Fruit fly (Drosophila melanogaster) whole organism, embryonic: ENCODE results near the gene RapGAP1.

Experiments used
- Bgb ChIP-seq: fragments of 200-800 bp; sonication (Bioruptor generic); IDR thresholded peaks from 2 replicates; pipeline ENCODE4 v1.3.6; 2022; ENCODE audit warnings: missing biosample characterization, missing genetic modification characterization; ENCODE audit not compliant: partially characterized antibody
- CG10565 ChIP-seq: fragments of 200-800 bp; sonication (Bioruptor generic); optimal IDR thresholded peaks from 3 replicates; lab custom pipeline; 2016; ENCODE audit warnings: missing biosample characterization, mild to moderate bottlenecking, missing genetic modification characterization
- CG11456 ChIP-seq: fragments of 200-800 bp; sonication (Bioruptor generic); IDR thresholded peaks from 3 replicates; pipeline ENCODE4 v1.3.6; 2022; ENCODE audit warnings: missing biosample characterization, missing genetic modification characterization
- CG12104 ChIP-seq: fragments of 200-800 bp; sonication (Bioruptor generic); optimal IDR thresholded peaks from 3 replicates; lab custom pipeline; 2016; ENCODE audit warnings: missing biosample characterization, missing genetic modification characterization
- CG12219 ChIP-seq: fragments of 200-800 bp; sonication (Bioruptor generic); optimal IDR thresholded peaks from 3 replicates; lab custom pipeline; 2018; ENCODE audit warnings: missing biosample characterization, mild to moderate bottlenecking, missing genetic modification characterization
- CG12769 ChIP-seq: fragments of 200-800 bp; sonication (Bioruptor generic); optimal IDR thresholded peaks from 2 replicates; lab custom pipeline; 2019; ENCODE audit warnings: missing biosample characterization, mild to moderate bottlenecking, missing genetic modification characterization, moderate library complexity
- CG13424 ChIP-seq: fragments of 200-800 bp; sonication (Bioruptor generic); optimal IDR thresholded peaks from 2 replicates; lab custom pipeline; 2019; ENCODE audit warnings: missing biosample characterization, mild to moderate bottlenecking, missing genetic modification characterization, moderate library complexity
- CG18011 ChIP-seq: fragments of 200-800 bp; sonication (Bioruptor generic); optimal IDR thresholded peaks from 2 replicates; lab custom pipeline; 2017; ENCODE audit warnings: missing biosample characterization, missing genetic modification characterization, mild to moderate bottlenecking, moderate library complexity, missing genotype
- CG32532 ChIP-seq: fragments of 200-800 bp; sonication (Bioruptor generic); IDR thresholded peaks from 2 replicates; pipeline ENCODE4 v1.3.6; 2022; ENCODE audit warnings: missing biosample characterization, missing genetic modification characterization
- CG33213 ChIP-seq: fragments of 200-800 bp; sonication (Bioruptor generic); optimal IDR thresholded peaks from 3 replicates; lab custom pipeline; 2016; ENCODE audit warnings: missing biosample characterization, missing genetic modification characterization
- CG34422 ChIP-seq: fragments of 200-800 bp; sonication (Bioruptor generic); IDR thresholded peaks from 3 replicates; pipeline ENCODE4 v1.3.6; 2022; ENCODE audit warnings: missing biosample characterization, missing genetic modification characterization
- CG42726 ChIP-seq: fragments of 200-800 bp; sonication (Bioruptor generic); IDR thresholded peaks from 2 replicates; pipeline ENCODE4 v1.3.6; 2022; ENCODE audit warnings: missing biosample characterization, missing genetic modification characterization; ENCODE audit not compliant: partially characterized antibody
- CG4617 ChIP-seq: fragments of 200-800 bp; sonication (Bioruptor generic); optimal IDR thresholded peaks from 3 replicates; lab custom pipeline; 2016; ENCODE audit warnings: missing biosample characterization, missing genetic modification characterization, borderline replicate concordance
- CG4707 ChIP-seq: fragments of 200-800 bp; sonication (Bioruptor generic); optimal IDR thresholded peaks from 2 replicates; lab custom pipeline; 2018; ENCODE audit warnings: missing biosample characterization, mild to moderate bottlenecking, missing genetic modification characterization, moderate library complexity
- CG4854 ChIP-seq: fragments of 200-800 bp; sonication (Bioruptor generic); optimal IDR thresholded peaks from 2 replicates; lab custom pipeline; 2016; ENCODE audit warnings: missing biosample characterization, missing genetic modification characterization, inconsistent platforms
- CG7839 ChIP-seq: fragments of 200-800 bp; sonication (Bioruptor generic); optimal IDR thresholded peaks from 3 replicates; lab custom pipeline; 2018; ENCODE audit warnings: missing biosample characterization, mild to moderate bottlenecking, missing genetic modification characterization, moderate library complexity
- CG8089 ChIP-seq: fragments of 200-800 bp; sonication (Bioruptor generic); optimal IDR thresholded peaks from 3 replicates; lab custom pipeline; 2016; ENCODE audit warnings: missing biosample characterization, missing genetic modification characterization
- CG8944 ChIP-seq: fragments of 200-800 bp; sonication (Bioruptor generic); optimal IDR thresholded peaks from 3 replicates; lab custom pipeline; 2016; ENCODE audit warnings: missing biosample characterization, missing genetic modification characterization
- CG9817 ChIP-seq: fragments of 200-800 bp; sonication (Bioruptor generic); optimal IDR thresholded peaks from 2 replicates; lab custom pipeline; 2018; ENCODE audit warnings: missing biosample characterization, mild to moderate bottlenecking, missing genetic modification characterization, moderate library complexity
- D ChIP-seq, 2 experiments: fragments of 200-800 bp in 1 of 2; fragments of >200 bp in 1 of 2; sonication (Bioruptor generic) in 1 of 2; optimal IDR thresholded peaks; 2 replicates in 1 of 2; 3 replicates in 1 of 2; lab custom pipeline; 2017; ENCODE audit warnings: mild to moderate bottlenecking in 1 of 2, missing biosample characterization in 1 of 2, missing genetic modification characterization in 1 of 2, missing genetic modification reagents in 1 of 2
- D19A ChIP-seq: fragments of 200-800 bp; optimal IDR thresholded peaks from 3 replicates; lab custom pipeline; 2019; ENCODE audit warnings: missing biosample characterization, mild to moderate bottlenecking, missing genetic modification characterization, moderate library complexity
- Doc2 ChIP-seq: fragments of 200-800 bp; sonication (Bioruptor generic); IDR thresholded peaks from 2 replicates; pipeline ENCODE4 v1.3.6; 2022; ENCODE audit warnings: missing biosample characterization, missing genetic modification characterization
- E2f1 ChIP-seq: fragments of 200-800 bp; sonication (Bioruptor generic); IDR thresholded peaks from 2 replicates; pipeline ENCODE4 v1.3.6; 2022; ENCODE audit warnings: missing biosample characterization, missing genetic modification characterization
- Lhr ChIP-seq: fragments of 200-800 bp; sonication (Bioruptor generic); optimal IDR thresholded peaks from 3 replicates; lab custom pipeline; 2017; ENCODE audit warnings: mild to moderate bottlenecking, missing biosample characterization, missing genetic modification reagents, missing genetic modification characterization
- MBD-R2 ChIP-seq: fragments of 200-800 bp; sonication (Bioruptor generic); IDR thresholded peaks from 2 replicates; pipeline ENCODE4 v1.3.6; 2022; ENCODE audit warnings: missing biosample characterization, missing genetic modification characterization
- Mad ChIP-seq: fragments of 200-800 bp; sonication (Bioruptor generic); optimal IDR thresholded peaks from 2 replicates; lab custom pipeline; 2016; ENCODE audit warnings: missing biosample characterization, missing genetic modification characterization
- Optix ChIP-seq: fragments of 200-800 bp; sonication (Bioruptor generic); IDR thresholded peaks from 3 replicates; pipeline ENCODE4 v1.3.6; 2022; ENCODE audit warnings: missing biosample characterization, missing genetic modification characterization
- Rx ChIP-seq: fragments of 200-800 bp; sonication (Bioruptor generic); IDR thresholded peaks from 2 replicates; pipeline ENCODE4 v1.3.6; 2022; ENCODE audit warnings: missing biosample characterization, missing genetic modification characterization
- Vsx1 ChIP-seq: fragments of 200-800 bp; sonication (Bioruptor generic); optimal IDR thresholded peaks from 2 replicates; lab custom pipeline; 2017; ENCODE audit warnings: missing biosample characterization, mild to moderate bottlenecking, missing genetic modification characterization, missing genetic modification reagents
- amos ChIP-seq: fragments of 200-800 bp; sonication (Bioruptor generic); IDR thresholded peaks from 2 replicates; pipeline ENCODE4 v1.3.6; 2022; ENCODE audit warnings: missing biosample characterization, missing genetic modification characterization; ENCODE audit not compliant: partially characterized antibody
- ato ChIP-seq: fragments of 200-800 bp; sonication (Bioruptor generic); IDR thresholded peaks from 2 replicates; pipeline ENCODE4 v1.3.6; 2022; ENCODE audit warnings: missing biosample characterization, missing genetic modification characterization; ENCODE audit not compliant: partially characterized antibody
- bcd ChIP-seq: fragments of 200-800 bp; sonication (Bioruptor generic); optimal IDR thresholded peaks from 2 replicates; lab custom pipeline; 2017; ENCODE audit warnings: missing biosample characterization, mild to moderate bottlenecking, missing genetic modification characterization
- bowl ChIP-seq: fragments of 200-800 bp; sonication (Bioruptor generic); IDR thresholded peaks from 2 replicates; pipeline ENCODE4 v1.3.6; 2022; ENCODE audit warnings: missing biosample characterization, missing genetic modification characterization
- cg ChIP-seq: fragments of 200-800 bp; sonication (Bioruptor generic); optimal IDR thresholded peaks from 3 replicates; lab custom pipeline; 2019; ENCODE audit warnings: missing biosample characterization, mild to moderate bottlenecking, missing genetic modification characterization, moderate library complexity
- crol ChIP-seq: fragments of 200-800 bp; sonication (Bioruptor generic); IDR thresholded peaks from 2 replicates; pipeline ENCODE4 v1.3.6; 2022; ENCODE audit warnings: missing biosample characterization, missing genetic modification characterization
- ems ChIP-seq: fragments of 200-800 bp; sonication (Bioruptor generic); optimal IDR thresholded peaks from 3 replicates; lab custom pipeline; 2016; ENCODE audit warnings: missing biosample characterization, missing genetic modification characterization
- gem ChIP-seq: fragments of 200-800 bp; sonication (Bioruptor generic); optimal IDR thresholded peaks from 2 replicates; lab custom pipeline; 2019; ENCODE audit warnings: missing biosample characterization, mild to moderate bottlenecking, missing genetic modification characterization, moderate library complexity
- gro ChIP-seq: fragments of 200-800 bp; sonication (Bioruptor generic); optimal IDR thresholded peaks from 2 replicates; lab custom pipeline; 2016; ENCODE audit warnings: missing biosample characterization, missing genetic modification characterization
- jumu ChIP-seq: fragments of 200-800 bp; sonication (Bioruptor generic); optimal IDR thresholded peaks from 3 replicates; lab custom pipeline; 2016; ENCODE audit warnings: missing biosample characterization, missing genetic modification characterization
- knrl ChIP-seq: fragments of 200-800 bp; sonication (Bioruptor generic); IDR thresholded peaks from 3 replicates; pipeline ENCODE4 v1.3.6; 2022; ENCODE audit warnings: missing biosample characterization, missing genetic modification characterization; ENCODE audit not compliant: partially characterized antibody
- odd ChIP-seq: fragments of 200-800 bp; sonication (Bioruptor generic); optimal IDR thresholded peaks from 2 replicates; lab custom pipeline; 2017; ENCODE audit warnings: missing biosample characterization, mild to moderate bottlenecking, missing genetic modification characterization
- pzg ChIP-seq: fragments of 200-800 bp; sonication (Bioruptor generic); optimal IDR thresholded peaks from 3 replicates; lab custom pipeline; 2018; ENCODE audit warnings: missing biosample characterization, mild to moderate bottlenecking, missing genetic modification characterization, moderate library complexity
- sens ChIP-seq: fragments of 200-800 bp; sonication (Bioruptor generic); peaks from one replicate; lab custom pipeline; 2016; ENCODE audit warnings: missing biosample characterization, missing genetic modification characterization
- stc ChIP-seq: fragments of 200-800 bp; sonication (Bioruptor generic); IDR thresholded peaks from 2 replicates; pipeline ENCODE4 v1.3.6; 2022; ENCODE audit warnings: missing biosample characterization, missing genetic modification characterization
- stwl ChIP-seq: fragments of 200-800 bp; sonication (Bioruptor generic); optimal IDR thresholded peaks from 3 replicates; lab custom pipeline; 2018; ENCODE audit warnings: missing biosample characterization, mild to moderate bottlenecking, missing genetic modification characterization, moderate library complexity
- tio ChIP-seq: fragments of 200-800 bp; sonication (Bioruptor generic); optimal IDR thresholded peaks from 2 replicates; lab custom pipeline; 2017; ENCODE audit warnings: missing biosample characterization, missing genetic modification characterization, inconsistent platforms
- vfl ChIP-seq: fragments of 200-800 bp; sonication (Bioruptor generic); optimal IDR thresholded peaks from 2 replicates; lab custom pipeline; 2016; ENCODE audit warnings: missing biosample characterization, missing genetic modification characterization
- vnd ChIP-seq: fragments of 200-800 bp; sonication (Bioruptor generic); IDR thresholded peaks from 3 replicates; pipeline ENCODE4 v1.3.6; 2022; ENCODE audit warnings: missing biosample characterization, missing genetic modification characterization; ENCODE audit not compliant: partially characterized antibody
- zen2 ChIP-seq: fragments of 200-800 bp; sonication (Bioruptor generic); IDR thresholded peaks from 3 replicates; pipeline ENCODE4 v1.3.6; 2022; ENCODE audit warnings: missing biosample characterization, missing genetic modification characterization; ENCODE audit not compliant: partially characterized antibody
- zfh1 ChIP-seq: fragments of 200-800 bp; sonication (Bioruptor generic); IDR thresholded peaks from 3 replicates; pipeline ENCODE4 v1.3.6; 2022; ENCODE audit warnings: missing biosample characterization, missing genetic modification characterization

RapGAP1 gene

DNA sequence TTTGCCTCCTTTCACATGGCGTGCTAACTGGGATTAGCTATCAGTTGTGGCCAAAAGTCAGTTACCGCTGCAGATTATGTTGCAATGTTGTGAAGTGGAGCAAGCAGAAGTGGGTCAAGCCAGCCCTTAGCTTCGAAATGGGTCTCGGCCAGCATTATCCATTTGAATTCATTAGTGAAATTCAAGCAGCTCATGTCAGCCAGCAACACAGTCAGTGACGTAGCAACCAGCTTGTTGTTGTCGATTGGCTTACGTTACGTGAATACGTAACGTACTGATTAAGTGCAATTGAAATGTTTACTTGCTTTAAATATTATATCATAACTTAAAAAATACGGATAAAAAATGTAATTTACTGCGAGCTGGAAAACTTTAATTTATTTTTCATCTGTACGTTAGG lies 126.7 kb downstream of the RapGAP1 start (continued):
- TF ChIP-seq knrl (GFP tag; lab: Robert Waterston, UW) (peak; percentile 37; the same call in 2 of the 3 replicates), CG42726 (peak; percentile 46; the same call in 1 of the 2 replicates), ato (GFP tag; lab: Robert Waterston, UW) (no peak), tio (GFP tag; lab: Kevin White, UChicago) (no peak), Vsx1 (GFP tag; lab: Kevin White, UChicago) (no peak), Lhr (peak; percentile 9), ems (GFP tag; lab: Kevin White, UChicago) (no peak), CG13424 (tag; lab: Kevin White, UChicago) (no peak), D (optimal IDR thresholded peaks at IDR 0.05; lab: Kevin White, UChicago) (no peak), D (GFP tag; optimal IDR thresholded peaks at IDR 0.05; lab: Kevin White, UChicago) (no peak), CG33213 (GFP tag; lab: Kevin White, UChicago) (no peak), CG32532 (GFP tag; lab: Robert Waterston, UW) (no peak), Optix (no peak), CG8089 (GFP tag; lab: Kevin White, UChicago) (no peak), MBD-R2 (GFP tag; lab: Robert Waterston, UW) (0 out of 2 replicates have a peak, but pooled peaks have one; percentile 47), bcd (GFP tag; lab: Kevin White, UChicago) (peak; percentile 13), cg (no peak), pzg (peak; percentile 25), D19A (tag; lab: Kevin White, UChicago) (no peak), CG4854 (GFP tag; lab: Kevin White, UChicago) (no peak), CG12219 (GFP tag; lab: Kevin White, UChicago) (no peak), CG8944 (GFP tag; lab: Kevin White, UChicago) (no peak), Doc2 (GFP tag; lab: Robert Waterston, UW) (no peak), CG4707 (GFP tag; lab: Kevin White, UChicago) (no peak), vnd (GFP tag; lab: Robert Waterston, UW) (0 out of 3 replicates have a peak, but pooled peaks have one; percentile 35), CG11456 (GFP tag; lab: Robert Waterston, UW) (peak; percentile 31; the same call in 2 of the 3 replicates), vfl (no peak), bowl (no peak), CG34422 (GFP tag; lab: Robert Waterston, UW) (0 out of 3 replicates have a peak, but pooled peaks have one; percentile 35), E2f1 (GFP tag; lab: Robert Waterston, UW) (no peak), amos (0 out of 2 replicates have a peak, but pooled peaks have one; percentile 25), odd (GFP tag; lab: Kevin White, UChicago) (no peak), CG9817 (tag; lab: Kevin White, UChicago) (no peak), jumu (GFP tag; lab: Kevin White, UChicago) (no peak), CG4617 (GFP tag; lab: Kevin White, UChicago) (no peak), zfh1 (GFP tag; lab: Robert Waterston, UW) (no peak), crol (no peak), CG12104 (GFP tag; lab: Kevin White, UChicago) (no peak), CG7839 (tag; lab: Kevin White, UChicago) (no peak), zen2 (GFP tag; lab: Robert Waterston, UW) (peak; percentile 47; the same call in 1 of the 3 replicates), sens (peak; percentile 51), stwl (peak; percentile 97), gem (tag; lab: Kevin White, UChicago) (no peak), gro (no peak), Mad (GFP tag; lab: Kevin White, UChicago) (no peak), stc (GFP tag; lab: Robert Waterston, UW) (no peak), Rx (no peak), Bgb (peak; percentile 62), CG10565 (GFP tag; lab: Kevin White, UChicago) (no peak), CG18011 (GFP tag; lab: Kevin White, UChicago) (peak; percentile 97), CG12769 (no peak)
